Fruit fly (Drosophila melanogaster): Measurements from ENCODE around the gene Ctr9.

The Ctr9 gene

DNA sequence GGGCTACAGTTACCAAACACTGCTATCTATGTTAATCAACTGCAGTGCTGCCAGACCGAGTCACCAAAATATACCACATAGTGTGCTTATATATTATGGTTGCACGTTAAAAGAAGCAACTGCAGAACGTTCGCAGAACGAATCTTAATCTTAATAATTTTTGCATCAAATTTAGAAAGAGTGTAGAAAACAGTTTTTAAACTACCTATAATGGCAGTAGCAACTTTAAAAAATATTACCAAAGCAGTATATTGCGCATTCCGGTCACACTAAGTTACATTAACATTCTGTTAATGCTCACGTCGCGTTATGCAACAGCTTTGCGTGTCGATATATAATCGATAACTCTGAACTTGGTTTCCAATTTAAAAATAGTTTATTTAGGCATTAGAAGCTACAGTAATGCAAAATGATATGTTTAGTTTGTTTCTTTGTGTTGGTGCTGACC is 35.1 kb downstream of the Ctr9 start, which contains the start of gene indra:
Gene indra, minus strand, starts transcription at position 271 of the 448 bp plus-strand sequence.
- TF ChIP-seq foxo (GFP tag; optimal IDR thresholded peaks at IDR 0.05) (peak in 1 of 2 experiments; percentile 67), Jra (GFP tag; optimal IDR thresholded peaks at IDR 0.05) (peak; percentile 53), pan (optimal IDR thresholded peaks at IDR 0.05) (no peak), CG32264 (GFP tag; optimal IDR thresholded peaks at IDR 0.05) (no peak), OdsH (GFP tag; optimal IDR thresholded peaks at IDR 0.05) (no peak), HLH106 (tag; optimal IDR thresholded peaks at IDR 0.05) (peak; percentile 69), Hr83 (GFP tag; optimal IDR thresholded peaks at IDR 0.05; ENCODE audit: poor library complexity, severe bottlenecking) (no peak), woc (GFP tag; optimal IDR thresholded peaks at IDR 0.05) (peak; percentile 57), fru (GFP tag; optimal IDR thresholded peaks at IDR 0.05) (peak; percentile 69), CG9705 (GFP tag; optimal IDR thresholded peaks at IDR 0.05) (peak; percentile 35), Abd-B (GFP tag; optimal IDR thresholded peaks at IDR 0.05) (no peak), ey (GFP tag; optimal IDR thresholded peaks at IDR 0.05) (peak; percentile 79), h (GFP tag; optimal IDR thresholded peaks at IDR 0.05) (peak; percentile 72), Rel (GFP tag; optimal IDR thresholded peaks at IDR 0.05) (no peak), Rel (tag; optimal IDR thresholded peaks at IDR 0.05) (peak; percentile 46), Sp1 (GFP tag; optimal IDR thresholded peaks at IDR 0.05) (peak; percentile 53), psq (GFP tag; optimal IDR thresholded peaks at IDR 0.05) (peak; percentile 31), sv (GFP tag; optimal IDR thresholded peaks at IDR 0.05) (peak; percentile 68), rgr (GFP tag; optimal IDR thresholded peaks at IDR 0.05) (peak; percentile 63), Mio (GFP tag; optimal IDR thresholded peaks at IDR 0.05) (peak; percentile 10), sage (GFP tag; optimal IDR thresholded peaks at IDR 0.05) (no peak), Hnf4 (GFP tag; optimal IDR thresholded peaks at IDR 0.05) (no peak), dmrt93B (GFP tag; optimal IDR thresholded peaks at IDR 0.05) (no peak), dl (GFP tag; optimal IDR thresholded peaks at IDR 0.05; ENCODE audit: insufficient read depth in 1 of 2, partially characterized antibody in 2 of 2) (no peak), dsf (GFP tag; optimal IDR thresholded peaks at IDR 0.05; ENCODE audit: borderline replicate concordance) (no peak), Myc (optimal IDR thresholded peaks at IDR 0.05) (peak; percentile 61), Hr78 (GFP tag; optimal IDR thresholded peaks at IDR 0.05) (no peak)

- TF ChIP-seq CG32264 (GFP tag; optimal IDR thresholded peaks at IDR 0.05) (no peak), Hr83 (GFP tag; optimal IDR thresholded peaks at IDR 0.05; ENCODE audit: poor library complexity, severe bottlenecking) (no peak), Vsx2 (GFP tag; optimal IDR thresholded peaks at IDR 0.05; ENCODE audit: partially characterized antibody) (peak; percentile 48)
These were observed 40.0 kb downstream of the Ctr9 start for dm6 chr3L:1346956-1347587.

DNA sequence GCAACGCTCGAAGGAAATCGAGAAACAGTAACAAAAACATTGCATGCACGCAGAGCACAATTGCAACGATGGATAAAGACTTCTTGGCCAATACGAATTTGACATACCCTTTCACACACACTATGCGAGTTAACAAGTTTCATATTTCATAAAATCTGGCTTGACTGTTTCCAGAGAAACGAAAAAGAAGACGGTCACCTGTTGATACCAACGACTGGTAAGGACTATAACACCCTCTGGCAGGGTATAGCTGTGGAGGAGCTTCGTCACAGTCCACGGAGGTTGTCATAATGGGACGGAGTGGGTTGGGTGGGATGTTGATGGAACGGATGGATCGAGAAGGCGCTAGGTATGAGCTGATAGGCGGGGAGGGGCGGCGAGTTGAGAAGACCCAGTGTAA is 41.2 kb downstream of the Ctr9 start:
- peak in 1 of 2 experiments; percentile 62 for TF ChIP-seq foxo (GFP tag; optimal IDR thresholded peaks at IDR 0.05)
- TF ChIP-seq rgr (GFP tag; optimal IDR thresholded peaks at IDR 0.05), result peak; percentile 38
- peak; percentile 9 for TF ChIP-seq psq (GFP tag; optimal IDR thresholded peaks at IDR 0.05)
- no peak for TF ChIP-seq Rel (GFP tag; optimal IDR thresholded peaks at IDR 0.05)
- no peak for TF ChIP-seq Rel (tag; optimal IDR thresholded peaks at IDR 0.05)
- peak; percentile 21 for TF ChIP-seq OdsH (GFP tag; optimal IDR thresholded peaks at IDR 0.05)
- peak; percentile 49 for TF ChIP-seq h (GFP tag; optimal IDR thresholded peaks at IDR 0.05)
- no peak for TF ChIP-seq sage (GFP tag; optimal IDR thresholded peaks at IDR 0.05)
- TF ChIP-seq brk (GFP tag; optimal IDR thresholded peaks at IDR 0.05), result no peak
- TF ChIP-seq Sp1 (GFP tag; optimal IDR thresholded peaks at IDR 0.05), result peak; percentile 29
- no peak for TF ChIP-seq dsf (GFP tag; optimal IDR thresholded peaks at IDR 0.05; ENCODE audit: borderline replicate concordance)
- TF ChIP-seq Hnf4 (GFP tag; optimal IDR thresholded peaks at IDR 0.05), result no peak
- TF ChIP-seq tai (GFP tag; optimal IDR thresholded peaks at IDR 0.05), result no peak
- TF ChIP-seq HLH106 (tag; optimal IDR thresholded peaks at IDR 0.05), result peak; percentile 32
- TF ChIP-seq fru (GFP tag; optimal IDR thresholded peaks at IDR 0.05), result peak; percentile 58
- peak; percentile 66 for TF ChIP-seq ey (GFP tag; optimal IDR thresholded peaks at IDR 0.05)
- TF ChIP-seq br (GFP tag; optimal IDR thresholded peaks at IDR 0.05), result peak; percentile 34

- no peak for TF ChIP-seq brk (GFP tag; optimal IDR thresholded peaks at IDR 0.05)
- TF ChIP-seq N (GFP tag; optimal IDR thresholded peaks at IDR 0.05), result no peak
- no peak for TF ChIP-seq sv (GFP tag; optimal IDR thresholded peaks at IDR 0.05)
- no peak for TF ChIP-seq Jra (GFP tag; optimal IDR thresholded peaks at IDR 0.05)
- no peak for TF ChIP-seq foxo (GFP tag; optimal IDR thresholded peaks at IDR 0.05)
- TF ChIP-seq psq (GFP tag; optimal IDR thresholded peaks at IDR 0.05), result no peak
- no peak for TF ChIP-seq CG32264 (GFP tag; optimal IDR thresholded peaks at IDR 0.05)
- TF ChIP-seq fru (GFP tag; optimal IDR thresholded peaks at IDR 0.05), result no peak
- no peak for TF ChIP-seq Myc (optimal IDR thresholded peaks at IDR 0.05)
- TF ChIP-seq ey (GFP tag; optimal IDR thresholded peaks at IDR 0.05), result no peak
- TF ChIP-seq rgr (GFP tag; optimal IDR thresholded peaks at IDR 0.05), result no peak
- no peak for TF ChIP-seq Mio (GFP tag; optimal IDR thresholded peaks at IDR 0.05)
- no peak for TF ChIP-seq CG9705 (GFP tag; optimal IDR thresholded peaks at IDR 0.05)
- TF ChIP-seq dsf (GFP tag; optimal IDR thresholded peaks at IDR 0.05; ENCODE audit: borderline replicate concordance), result no peak
- no peak for TF ChIP-seq CrebA (GFP tag; optimal IDR thresholded peaks at IDR 0.05; ENCODE audit: borderline replicate concordance)
- no peak for TF ChIP-seq woc (GFP tag; optimal IDR thresholded peaks at IDR 0.05)
- TF ChIP-seq dl (GFP tag; optimal IDR thresholded peaks at IDR 0.05; ENCODE audit: insufficient read depth in 1 of 2, partially characterized antibody in 2 of 2), result no peak
- TF ChIP-seq usp (GFP tag; optimal IDR thresholded peaks at IDR 0.05), result no peak
- no peak for TF ChIP-seq sage (GFP tag; optimal IDR thresholded peaks at IDR 0.05)
- no peak for TF ChIP-seq pan (optimal IDR thresholded peaks at IDR 0.05)
These were observed 41.9 kb downstream of the Ctr9 start for dm6 chr3L:1348935-1349334.
